Worm (Caenorhabditis elegans) whole organism, midembryonic: Measurements from ENCODE around the gene parn-2.

Experiments
- flt-1 ChIP-seq: fragments of 200-800 bp; sonication (Bioruptor generic); IDR thresholded peaks from 2 replicates; pipeline ENCODE4 v1.3.6; 2022; ENCODE audit warnings: missing genetic modification characterization, missing compliant biosample characterization
- med-1 ChIP-seq: sonication (generic microtip); optimal IDR thresholded peaks from 2 replicates; lab custom pipeline; 2017; ENCODE audit warnings: missing genetic modification characterization, mild to moderate bottlenecking, missing compliant biosample characterization, antibody characterized with exemption, missing genetic modification reagents; ENCODE audit not compliant: insufficient read depth

DNA sequence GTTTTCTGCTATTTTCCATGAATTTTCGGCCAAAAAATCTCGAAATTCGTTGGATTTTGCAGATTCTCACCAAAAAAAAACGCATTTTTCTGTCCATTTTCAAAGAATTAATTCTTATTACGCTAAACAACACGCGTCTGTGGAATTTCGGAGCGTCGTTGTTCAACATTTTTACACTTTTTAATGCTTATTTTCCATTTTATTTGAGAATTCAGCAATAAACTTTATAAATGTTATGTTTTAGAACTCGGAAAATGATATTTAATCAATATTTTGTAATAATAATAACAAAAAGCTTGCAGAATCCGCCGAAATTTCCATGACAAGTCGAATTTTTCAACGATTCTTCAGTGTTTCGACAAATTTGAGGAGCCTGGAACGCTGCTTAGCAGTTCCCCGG lies 23.9 kb upstream of the parn-2 start, which contains the start of gene ife-5:
- TF ChIP-seq flt-1 (GFP tag; lab: Robert Waterston, UW) (no peak), med-1 (GFP tag; lab: Kevin White, UChicago) (no peak)
